Fruit fly (Drosophila melanogaster) S2 (cell line): Measurements from ENCODE around the gene CG17597.

Experiments
- CG8478 ChIP-seq: fragments of >200 bp; optimal IDR thresholded peaks from 2 replicates; lab custom pipeline; 2018
- CTCF ChIP-seq, 2 experiments: fragments of >200 bp; optimal IDR thresholded peaks; 2 replicates each; lab custom pipeline; 2018

DNA sequence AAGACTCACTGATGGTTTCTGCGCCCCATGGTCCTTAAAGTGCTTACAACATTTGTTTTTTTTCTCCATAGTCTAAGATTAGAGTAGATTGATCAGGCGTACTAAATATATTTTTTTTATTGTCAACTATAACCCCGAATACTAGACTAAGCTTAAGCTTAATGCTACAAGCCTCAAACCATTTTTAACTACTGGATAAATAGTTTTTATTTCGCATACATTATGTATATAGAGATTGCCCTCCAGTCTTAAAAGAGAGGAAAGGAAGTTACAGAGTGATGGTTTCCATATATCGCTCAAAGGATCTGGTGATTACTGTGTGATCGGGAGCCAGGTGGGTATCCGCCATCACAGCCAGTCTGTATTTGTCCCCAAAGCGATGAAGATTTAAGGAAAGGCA, 10.3 kb upstream of the CG17597 start, which contains the start of gene CG31752:
- no peak for TF ChIP-seq CG8478 (lab: Kevin White, UChicago)
- no peak for TF ChIP-seq CTCF (optimal IDR thresholded peaks at IDR 0.05; lab: Kevin White, UChicago)
